Worm (Caenorhabditis elegans) whole organism, L3 larva: ENCODE data around the gene upb-1.

Experiments used
- R02D3.7 ChIP-seq: fragments of 150-350 bp; optimal IDR thresholded peaks from 2 replicates; lab custom pipeline; 2014; ENCODE audit warnings: missing biosample characterization, missing genetic modification characterization
- ZK546.5 ChIP-seq: sonication (generic microtip); optimal IDR thresholded peaks from 2 replicates; lab custom pipeline; 2017; ENCODE audit warnings: missing biosample characterization, missing genetic modification characterization
- aly-2 ChIP-seq: fragments of 150-350 bp; optimal IDR thresholded peaks from 2 replicates; lab custom pipeline; 2014; ENCODE audit warnings: missing biosample characterization, missing genetic modification characterization
- ama-1 ChIP-seq: fragments of 150-350 bp; optimal IDR thresholded peaks from 2 replicates; lab custom pipeline; 2018
- ceh-16 ChIP-seq: sonication (generic microtip); optimal IDR thresholded peaks from 2 replicates; lab custom pipeline; 2017; ENCODE audit warnings: missing biosample characterization, missing genetic modification characterization
- ceh-28 ChIP-seq: fragments of 150-350 bp; optimal IDR thresholded peaks from 2 replicates; lab custom pipeline; 2014; ENCODE audit warnings: missing biosample characterization, missing genetic modification reagents, missing genetic modification characterization
- ceh-82 ChIP-seq: fragments of 150-350 bp; optimal IDR thresholded peaks from 2 replicates; lab custom pipeline; 2014; ENCODE audit warnings: missing biosample characterization, missing genetic modification characterization
- daf-12 ChIP-seq: fragments of 150-350 bp; optimal IDR thresholded peaks from 2 replicates; lab custom pipeline; 2014; ENCODE audit warnings: missing biosample characterization, missing genetic modification reagents, missing genetic modification characterization
- egl-27 ChIP-seq: sonication (generic microtip); optimal IDR thresholded peaks from 4 replicates; lab custom pipeline; 2017; ENCODE audit warnings: missing biosample characterization, missing genetic modification reagents, missing genetic modification characterization
- egl-5 ChIP-seq: fragments of 150-350 bp; optimal IDR thresholded peaks from 2 replicates; lab custom pipeline; 2017; ENCODE audit warnings: missing biosample characterization, missing genetic modification reagents, missing genetic modification characterization, inconsistent platforms
- elt-1 ChIP-seq: fragments of 150-350 bp; optimal IDR thresholded peaks from 2 replicates; lab custom pipeline; 2014; ENCODE audit warnings: missing biosample characterization, missing genetic modification characterization
- elt-2 ChIP-seq: sonication (generic microtip); optimal IDR thresholded peaks from 2 replicates; lab custom pipeline; 2016; ENCODE audit warnings: missing genetic modification reagents, mild to moderate bottlenecking, missing genetic modification characterization, missing compliant biosample characterization
- elt-3 ChIP-seq, 3 experiments: fragments of 150-350 bp in 1 of 3; sonication (generic microtip) in 2 of 3; optimal IDR thresholded peaks; 2 replicates in 2 of 3; 4 replicates in 1 of 3; lab custom pipeline; 2014 to 2017; ENCODE audit warnings: missing biosample characterization in 3 of 3, missing genetic modification characterization in 3 of 3
- eor-1 ChIP-seq, 2 experiments: fragments of 150-350 bp; optimal IDR thresholded peaks; 2 replicates each; lab custom pipeline; 2014 to 2018; ENCODE audit warnings: missing biosample characterization in 2 of 2, missing genetic modification characterization in 2 of 2
- fkh-10 ChIP-seq: sonication (generic microtip); optimal IDR thresholded peaks from 2 replicates; lab custom pipeline; 2017; ENCODE audit warnings: missing biosample characterization, missing genetic modification reagents, missing genetic modification characterization
- fkh-2 ChIP-seq: fragments of 150-350 bp; optimal IDR thresholded peaks from 2 replicates; lab custom pipeline; 2014; ENCODE audit warnings: missing biosample characterization, missing genetic modification reagents, missing genetic modification characterization
- hmg-11 ChIP-seq: sonication (generic microtip); optimal IDR thresholded peaks from 2 replicates; lab custom pipeline; 2016; ENCODE audit warnings: missing genetic modification characterization, missing compliant biosample characterization
- jun-1 ChIP-seq: fragments of 150-350 bp; optimal IDR thresholded peaks from 2 replicates; lab custom pipeline; 2014; ENCODE audit warnings: missing biosample characterization, missing genetic modification reagents, missing genetic modification characterization
- lin-15B ChIP-seq: fragments of 150-350 bp; optimal IDR thresholded peaks from 2 replicates; lab custom pipeline; 2014; ENCODE audit warnings: missing biosample characterization, missing genetic modification characterization
- lin-39 ChIP-seq: fragments of 150-350 bp; optimal IDR thresholded peaks from 2 replicates; lab custom pipeline; 2018; ENCODE audit warnings: missing biosample characterization, missing genetic modification reagents, missing genetic modification characterization
- lsy-12 ChIP-seq: sonication (generic microtip); optimal IDR thresholded peaks from 2 replicates; lab custom pipeline; 2016; ENCODE audit warnings: mild to moderate bottlenecking, missing genetic modification characterization, missing compliant biosample characterization
- mdl-1 ChIP-seq: fragments of 150-350 bp; optimal IDR thresholded peaks from 2 replicates; lab custom pipeline; 2014; ENCODE audit warnings: missing biosample characterization, missing genetic modification characterization
- mml-1 ChIP-seq: fragments of 150-350 bp; sonication (generic microtip); optimal IDR thresholded peaks from 3 replicates; lab custom pipeline; 2014; ENCODE audit warnings: missing biosample characterization, missing genetic modification characterization
- nfya-1 ChIP-seq: sonication (generic microtip); optimal IDR thresholded peaks from 2 replicates; lab custom pipeline; 2017; ENCODE audit warnings: missing genetic modification characterization, mild to moderate bottlenecking, missing compliant biosample characterization, antibody characterized with exemption, moderate library complexity; ENCODE audit not compliant: insufficient read depth
- nhr-11 ChIP-seq: fragments of 150-350 bp; optimal IDR thresholded peaks from 2 replicates; lab custom pipeline; 2014; ENCODE audit warnings: missing biosample characterization, missing genetic modification characterization
- nhr-12 ChIP-seq: fragments of 150-350 bp; optimal IDR thresholded peaks from 2 replicates; lab custom pipeline; 2014; ENCODE audit warnings: missing biosample characterization, missing genetic modification characterization
- nhr-23 ChIP-seq: fragments of 150-350 bp; optimal IDR thresholded peaks from 2 replicates; lab custom pipeline; 2014; ENCODE audit warnings: missing biosample characterization, missing genetic modification reagents, missing genetic modification characterization
- nhr-237 ChIP-seq: fragments of 150-350 bp; optimal IDR thresholded peaks from 2 replicates; lab custom pipeline; 2014; ENCODE audit warnings: missing biosample characterization, missing genetic modification characterization
- nhr-25 ChIP-seq: sonication (generic microtip); optimal IDR thresholded peaks from 2 replicates; lab custom pipeline; 2017; ENCODE audit warnings: missing biosample characterization, missing genetic modification characterization
- nhr-28 ChIP-seq: fragments of 150-350 bp; optimal IDR thresholded peaks from 2 replicates; lab custom pipeline; 2014; ENCODE audit warnings: missing biosample characterization, missing genetic modification characterization
- nhr-43 ChIP-seq: sonication (generic microtip); optimal IDR thresholded peaks from 2 replicates; lab custom pipeline; 2016; ENCODE audit warnings: mild to moderate bottlenecking, missing genetic modification characterization, missing compliant biosample characterization; ENCODE audit not compliant: poor library complexity, severe bottlenecking
- nhr-67 ChIP-seq: fragments of 150-350 bp; optimal IDR thresholded peaks from 2 replicates; lab custom pipeline; 2014; ENCODE audit warnings: missing biosample characterization, missing genetic modification characterization
- nhr-76 ChIP-seq: fragments of 150-350 bp; sonication (generic microtip); optimal IDR thresholded peaks from 5 replicates; lab custom pipeline; 2014; ENCODE audit warnings: missing biosample characterization, missing genetic modification characterization
- nhr-77 ChIP-seq: fragments of 150-350 bp; optimal IDR thresholded peaks from 2 replicates; lab custom pipeline; 2014; ENCODE audit warnings: missing biosample characterization, missing genetic modification characterization
- pha-4 ChIP-seq: fragments of 150-350 bp; optimal IDR thresholded peaks from 2 replicates; lab custom pipeline; 2014; ENCODE audit warnings: missing biosample characterization, missing genetic modification reagents, missing genetic modification characterization
- pqm-1 ChIP-seq: fragments of 150-350 bp; optimal IDR thresholded peaks from 2 replicates; lab custom pipeline; 2017; ENCODE audit warnings: missing biosample characterization, missing genetic modification characterization, inconsistent platforms
- sea-2 ChIP-seq: fragments of 150-350 bp; sonication (generic microtip); optimal IDR thresholded peaks from 4 replicates; lab custom pipeline; 2014; ENCODE audit warnings: missing biosample characterization, missing genetic modification reagents, missing genetic modification characterization
- skn-1 ChIP-seq: fragments of 150-350 bp; optimal IDR thresholded peaks from 2 replicates; lab custom pipeline; 2014; ENCODE audit warnings: missing biosample characterization, missing genetic modification characterization
- snpc-4 ChIP-seq: fragments of 150-350 bp; optimal IDR thresholded peaks from 2 replicates; lab custom pipeline; 2014; ENCODE audit warnings: missing biosample characterization, missing genetic modification characterization
- tbx-2 ChIP-seq: sonication (generic microtip); optimal IDR thresholded peaks from 2 replicates; lab custom pipeline; 2016; ENCODE audit warnings: mild to moderate bottlenecking, missing genetic modification characterization, missing compliant biosample characterization
- unc-39 ChIP-seq: sonication (generic microtip); optimal IDR thresholded peaks from 4 replicates; lab custom pipeline; 2017; ENCODE audit warnings: missing biosample characterization, missing genetic modification characterization
- unc-62 ChIP-seq: fragments of 150-350 bp; sonication (generic microtip); optimal IDR thresholded peaks from 4 replicates; lab custom pipeline; 2014; ENCODE audit warnings: missing biosample characterization, missing genetic modification reagents, missing genetic modification characterization
- zag-1 ChIP-seq: fragments of 150-350 bp; optimal IDR thresholded peaks from 2 replicates; lab custom pipeline; 2014; ENCODE audit warnings: missing biosample characterization, missing genetic modification characterization
- ztf-4 ChIP-seq: fragments of 150-350 bp; optimal IDR thresholded peaks from 2 replicates; lab custom pipeline; 2014; ENCODE audit warnings: missing biosample characterization, missing genetic modification characterization

upb-1 gene

ce11 chrII:6331222-6331830, 41.4 kb upstream of the upb-1 start, which contains the start of gene set-4:
TSS of gene set-4 (minus strand) at chrII:6331341.
- TF ChIP-seq sea-2 (no peak), aly-2 (tag; lab: Kevin White, UChicago) (no peak), zag-1 (peak; percentile 27), ama-1 (lab: Kevin White, UChicago) (peak; percentile 54), fkh-2 (no peak), nhr-43 (tag; lab: Kevin White, UChicago) (peak; percentile 78), nhr-25 (tag; lab: Kevin White, UChicago) (peak; percentile 98), pha-4 (tag; lab: Kevin White, UChicago) (peak; percentile 94), tbx-2 (tag; lab: Kevin White, UChicago) (peak; percentile 91), ztf-4 (peak; percentile 68), ceh-28 (tag; lab: Kevin White, UChicago) (peak; percentile 68), ceh-16 (tag; lab: Kevin White, UChicago) (no peak), ceh-82 (tag; lab: Kevin White, UChicago) (peak; percentile 75), jun-1 (tag; lab: Kevin White, UChicago) (peak; percentile 90), mml-1 (tag; lab: Kevin White, UChicago) (no peak), hmg-11 (tag; lab: Kevin White, UChicago) (peak; percentile 96), lin-39 (tag; lab: Kevin White, UChicago) (peak; percentile 93), egl-27 (tag; lab: Kevin White, UChicago) (peak; percentile 60), nhr-67 (no peak), lin-15B (tag; lab: Kevin White, UChicago) (peak; percentile 91), nhr-23 (peak; percentile 89), elt-2 (peak; percentile 84), daf-12 (no peak), pqm-1 (tag; lab: Kevin White, UChicago) (peak; percentile 42), skn-1 (peak; percentile 49), snpc-4 (tag; lab: Kevin White, UChicago) (peak; percentile 94), elt-3 (tag; optimal IDR thresholded peaks at IDR 0.05; lab: Kevin White, UChicago) (peak in 1 of 3 experiments; percentile 55), R02D3.7 (peak; percentile 75), nhr-11 (tag; lab: Kevin White, UChicago) (peak; percentile 80), nfya-1 (tag; lab: Kevin White, UChicago) (peak; percentile 94), eor-1 (tag; optimal IDR thresholded peaks at IDR 0.05; lab: Kevin White, UChicago) (no peak), lsy-12 (tag; lab: Kevin White, UChicago) (peak; percentile 86), mdl-1 (tag; lab: Kevin White, UChicago) (peak; percentile 72), unc-62 (GFP tag; lab: Kevin White, UChicago) (peak; percentile 46), elt-1 (tag; lab: Kevin White, UChicago) (peak; percentile 78), egl-5 (tag; lab: Kevin White, UChicago) (peak; percentile 86), fkh-10 (peak; percentile 64)

- TF ChIP-seq nhr-67 = no peak
- no peak for TF ChIP-seq skn-1
- no peak for TF ChIP-seq nhr-77
- TF ChIP-seq nhr-25 (tag; lab: Kevin White, UChicago) = no peak
- TF ChIP-seq jun-1 (tag; lab: Kevin White, UChicago) = peak; percentile 81
- peak; percentile 61 for TF ChIP-seq pha-4 (tag; lab: Kevin White, UChicago)
- peak; percentile 8 for TF ChIP-seq nfya-1 (tag; lab: Kevin White, UChicago)
- no peak for TF ChIP-seq elt-3 (tag; optimal IDR thresholded peaks at IDR 0.05; lab: Kevin White, UChicago)
- no peak for TF ChIP-seq daf-12
- TF ChIP-seq mml-1 (tag; lab: Kevin White, UChicago) = no peak
- TF ChIP-seq nhr-11 (tag; lab: Kevin White, UChicago) = no peak
- TF ChIP-seq pqm-1 (tag; lab: Kevin White, UChicago) = peak; percentile 96
- TF ChIP-seq elt-2 = peak; percentile 99
- no peak for TF ChIP-seq R02D3.7
- TF ChIP-seq, all 47 proteins: peak for 5
Measured at ce11 chrII:6328672-6329071, 38.8 kb upstream of the upb-1 start.

DNA sequence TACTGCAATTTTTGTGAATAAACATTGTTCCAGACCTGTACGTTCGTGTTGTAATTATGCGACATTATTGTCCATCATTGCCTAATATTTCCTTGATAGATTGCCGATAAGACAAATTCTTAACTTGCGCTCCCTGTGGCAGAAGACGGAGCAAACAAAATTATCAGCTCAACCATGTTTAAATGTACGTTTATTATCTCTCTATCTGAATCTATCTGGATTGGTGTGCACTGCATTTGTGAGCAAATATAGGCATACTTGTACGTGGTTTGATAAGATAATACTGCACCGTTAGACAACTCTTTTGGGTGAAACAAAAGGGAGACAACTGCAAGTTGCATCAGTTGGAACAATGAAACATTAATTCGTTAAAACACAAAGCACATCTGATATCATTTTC, 37.4 kb upstream of the upb-1 start:
- TF ChIP-seq egl-5 (tag; lab: Kevin White, UChicago) = no peak
- no peak for TF ChIP-seq elt-3 (tag; optimal IDR thresholded peaks at IDR 0.05; lab: Kevin White, UChicago)
- TF ChIP-seq nhr-77 = no peak
- no peak for TF ChIP-seq nhr-12
- TF ChIP-seq eor-1 (tag; optimal IDR thresholded peaks at IDR 0.05; lab: Kevin White, UChicago) = no peak
- TF ChIP-seq nhr-76 (tag; lab: Kevin White, UChicago) = no peak
- TF ChIP-seq ama-1 (lab: Kevin White, UChicago) = no peak
- TF ChIP-seq nfya-1 (tag; lab: Kevin White, UChicago) = peak; percentile 4
- no peak for TF ChIP-seq ZK546.5 (tag; lab: Kevin White, UChicago)
- no peak for TF ChIP-seq elt-1 (tag; lab: Kevin White, UChicago)
- TF ChIP-seq unc-62 (GFP tag; lab: Kevin White, UChicago) = no peak
- no peak for TF ChIP-seq nhr-11 (tag; lab: Kevin White, UChicago)
- TF ChIP-seq aly-2 (tag; lab: Kevin White, UChicago) = no peak
- TF ChIP-seq ztf-4 = no peak
- no peak for TF ChIP-seq ceh-82 (tag; lab: Kevin White, UChicago)
- TF ChIP-seq pqm-1 (tag; lab: Kevin White, UChicago) = peak; percentile 98
- no peak for TF ChIP-seq nhr-28 (tag; lab: Kevin White, UChicago)
- TF ChIP-seq R02D3.7 = no peak
- no peak for TF ChIP-seq ceh-16 (tag; lab: Kevin White, UChicago)
- no peak for TF ChIP-seq daf-12
- no peak for TF ChIP-seq egl-27 (tag; lab: Kevin White, UChicago)
- TF ChIP-seq nhr-237 = no peak
- TF ChIP-seq unc-39 = no peak
- TF ChIP-seq jun-1 (tag; lab: Kevin White, UChicago) = peak; percentile 70
- TF ChIP-seq nhr-67 = no peak
- TF ChIP-seq skn-1 = peak; percentile 39
- no peak for TF ChIP-seq zag-1
- TF ChIP-seq sea-2 = no peak
- no peak for TF ChIP-seq hmg-11 (tag; lab: Kevin White, UChicago)
- peak; percentile 99 for TF ChIP-seq elt-2
